Comparison of ENCODE assay signal across 5 worm cellular contexts in the genomic region with DNA sequence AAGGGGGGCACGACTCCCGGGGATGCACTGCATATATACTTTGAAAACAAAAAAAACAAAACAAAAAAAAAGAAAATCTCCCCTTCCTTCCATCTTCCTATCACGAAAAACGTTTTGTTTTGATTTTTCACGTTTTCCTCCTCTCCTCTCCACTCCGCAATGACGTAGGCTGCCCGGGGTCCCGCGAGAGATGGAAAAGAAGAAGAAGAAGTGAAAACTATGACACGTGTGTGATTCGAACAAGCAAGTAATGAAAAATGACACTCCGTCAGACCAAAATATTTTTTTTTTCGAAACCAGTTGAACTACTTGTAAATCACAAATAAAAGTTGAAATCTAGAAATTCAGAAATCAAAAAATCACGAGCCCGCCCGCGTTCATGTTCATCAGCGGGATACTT.
TF ChIP-seq lines count a peak whose summit lies in the region.

No protein-coding gene starts in this region.

TF ChIP-seq in whole organism, L1 larva, 84 proteins besides CTCF, POLR2A, EP300 and RAD21 (continues in another document):
- TF ChIP-seq nhr-85 (tag; lab: Kevin White, UChicago) (no peak), fkh-8 (tag; optimal IDR thresholded peaks at IDR 0.05; lab: Kevin White, UChicago) (no peak), egl-27 (tag; optimal IDR thresholded peaks at IDR 0.05; lab: Kevin White, UChicago) (no peak), tlp-1 (tag; optimal IDR thresholded peaks at IDR 0.05; lab: Kevin White, UChicago) (no peak), pqm-1 (tag; optimal IDR thresholded peaks at IDR 0.05; lab: Kevin White, UChicago) (no peak), efl-1 (optimal IDR thresholded peaks at IDR 0.05; lab: Kevin White, UChicago) (peak in 1 of 2 experiments; percentile 15), efl-1 (GFP tag; optimal IDR thresholded peaks at IDR 0.05 in 1 of 2; lab: Kevin White, UChicago) (peak in 1 of 2 experiments; percentile 80), nhr-90 (tag; optimal IDR thresholded peaks at IDR 0.05; lab: Kevin White, UChicago; ENCODE audit: poor library complexity) (no peak), zag-1 (tag; optimal IDR thresholded peaks at IDR 0.05; lab: Kevin White, UChicago) (no peak), hlh-4 (tag; optimal IDR thresholded peaks at IDR 0.05; lab: Kevin White, UChicago) (no peak), blmp-1 (tag; optimal IDR thresholded peaks at IDR 0.05; lab: Kevin White, UChicago) (peak; percentile 84), lin-14 (GFP tag; optimal IDR thresholded peaks at IDR 0.05; lab: Kevin White, UChicago) (peak; percentile 82), jun-1 (tag; optimal IDR thresholded peaks at IDR 0.05; lab: Kevin White, UChicago) (no peak), unc-30 (tag; optimal IDR thresholded peaks at IDR 0.05; lab: Kevin White, UChicago) (no peak), mef-2 (tag; optimal IDR thresholded peaks at IDR 0.05; lab: Kevin White, UChicago) (no peak), sox-4 (tag; optimal IDR thresholded peaks at IDR 0.05; lab: Kevin White, UChicago) (no peak), nhr-84 (tag; optimal IDR thresholded peaks at IDR 0.05; lab: Kevin White, UChicago) (no peak), rnt-1 (tag; optimal IDR thresholded peaks at IDR 0.05; lab: Kevin White, UChicago) (peak; percentile 56)

TF ChIP-seq in whole organism, L2 larva, 48 proteins besides CTCF, POLR2A, EP300 and RAD21 (continues in another document):
- TF ChIP-seq ZK546.5 (tag; optimal IDR thresholded peaks at IDR 0.05; lab: Kevin White, UChicago) (no peak), mab-5 (tag; optimal IDR thresholded peaks at IDR 0.05; lab: Kevin White, UChicago) (peak; percentile 35), egl-27 (tag; optimal IDR thresholded peaks at IDR 0.05; lab: Kevin White, UChicago) (no peak), nhr-11 (tag; optimal IDR thresholded peaks at IDR 0.05; lab: Kevin White, UChicago) (no peak), lin-39 (tag; optimal IDR thresholded peaks at IDR 0.05; lab: Kevin White, UChicago) (no peak), sma-3 (GFP tag; optimal IDR thresholded peaks at IDR 0.05; lab: Kevin White, UChicago) (no peak), unc-62 (GFP tag; optimal IDR thresholded peaks at IDR 0.05; lab: Kevin White, UChicago) (no peak), ceh-82 (tag; optimal IDR thresholded peaks at IDR 0.05; lab: Kevin White, UChicago) (no peak), sma-9 (GFP tag; optimal IDR thresholded peaks at IDR 0.05; lab: Kevin White, UChicago) (peak; percentile 23), sma-9 (tag; optimal IDR thresholded peaks at IDR 0.05; lab: Kevin White, UChicago) (no peak), ztf-4 (tag; optimal IDR thresholded peaks at IDR 0.05; lab: Kevin White, UChicago) (no peak), R02D3.7 (tag; optimal IDR thresholded peaks at IDR 0.05; lab: Kevin White, UChicago) (no peak), unc-55 (GFP tag; optimal IDR thresholded peaks at IDR 0.05; lab: Kevin White, UChicago) (no peak), zag-1 (tag; optimal IDR thresholded peaks at IDR 0.05; lab: Kevin White, UChicago) (no peak), nhr-129 (tag; optimal IDR thresholded peaks at IDR 0.05; lab: Kevin White, UChicago) (peak; percentile 33), unc-39 (tag; optimal IDR thresholded peaks at IDR 0.05; lab: Kevin White, UChicago) (no peak), gmeb-1 (tag; optimal IDR thresholded peaks at IDR 0.05; lab: Kevin White, UChicago) (no peak), skn-1 (tag; optimal IDR thresholded peaks at IDR 0.05; lab: Kevin White, UChicago) (no peak), F13H6.1 (tag; optimal IDR thresholded peaks at IDR 0.05; lab: Kevin White, UChicago) (peak; percentile 10)

TF ChIP-seq in whole organism, L3 larva, 47 proteins besides CTCF, POLR2A, EP300 and RAD21:
- no peak for TF ChIP-seq nhr-43 (tag; optimal IDR thresholded peaks at IDR 0.05; lab: Kevin White, UChicago; ENCODE audit: poor library complexity, severe bottlenecking)
- TF ChIP-seq nfya-1 (tag; optimal IDR thresholded peaks at IDR 0.05; lab: Kevin White, UChicago; ENCODE audit: insufficient read depth): peak; percentile 39
- no peak for TF ChIP-seq eor-1 (tag; optimal IDR thresholded peaks at IDR 0.05; lab: Kevin White, UChicago)
- no peak for TF ChIP-seq nhr-25 (tag; optimal IDR thresholded peaks at IDR 0.05; lab: Kevin White, UChicago)
- TF ChIP-seq mdl-1 (tag; optimal IDR thresholded peaks at IDR 0.05; lab: Kevin White, UChicago): peak; percentile 32
- TF ChIP-seq elt-3 (tag; optimal IDR thresholded peaks at IDR 0.05; lab: Kevin White, UChicago): no peak

TF ChIP-seq in whole organism, L4 larva, 104 proteins besides CTCF, POLR2A, EP300 and RAD21:
- TF ChIP-seq tag-97 (GFP tag; IDR thresholded peaks at IDR 0.05; lab: Robert Waterston, UW) (no peak), spr-1 (tag; optimal IDR thresholded peaks at IDR 0.05; lab: Kevin White, UChicago) (no peak), lin-13 (GFP tag; optimal IDR thresholded peaks at IDR 0.05; lab: Kevin White, UChicago) (no peak), daf-16 (GFP tag; optimal IDR thresholded peaks at IDR 0.05; lab: Kevin White, UChicago) (peak in 1 of 2 experiments; percentile 63), daf-16 (tag; optimal IDR thresholded peaks at IDR 0.05; lab: Kevin White, UChicago) (no peak), hlh-30 (tag; optimal IDR thresholded peaks at IDR 0.05; lab: Kevin White, UChicago; ENCODE audit: insufficient read depth) (peak; percentile 51), daf-8 (GFP tag; IDR thresholded peaks at IDR 0.05; lab: Robert Waterston, UW) (no peak), hlh-11 (tag; optimal IDR thresholded peaks at IDR 0.05; lab: Kevin White, UChicago) (peak; percentile 38), arid-1 (GFP tag; conservative IDR thresholded peaks at IDR 0.05; lab: Robert Waterston, UW) (no peak), ceh-20 (GFP tag; IDR thresholded peaks at IDR 0.05; lab: Robert Waterston, UW) (peak; percentile 30; the same call in 1 of the 2 replicates), nhr-48 (tag; optimal IDR thresholded peaks at IDR 0.05; lab: Kevin White, UChicago) (no peak), lin-38 (GFP tag; IDR thresholded peaks at IDR 0.05; lab: Robert Waterston, UW) (no peak), unc-62 (GFP tag; optimal IDR thresholded peaks at IDR 0.05 in 1 of 2; lab: Kevin White, UChicago) (peak in 1 of 2 experiments; percentile 74), unc-62 (tag; optimal IDR thresholded peaks at IDR 0.05; lab: Kevin White, UChicago) (no peak), mdl-1 (tag; optimal IDR thresholded peaks at IDR 0.05; lab: Kevin White, UChicago) (peak in 1 of 2 experiments; percentile 73), rbr-2 (tag; optimal IDR thresholded peaks at IDR 0.05; lab: Kevin White, UChicago) (peak; percentile 3), ZK337.2 (GFP tag; IDR thresholded peaks at IDR 0.05; lab: Robert Waterston, UW) (no peak), nhr-28 (tag; optimal IDR thresholded peaks at IDR 0.05; lab: Kevin White, UChicago) (no peak), hif-1 (tag; optimal IDR thresholded peaks at IDR 0.05; lab: Kevin White, UChicago) (peak in 1 of 2 experiments; percentile 71)

TF ChIP-seq in whole organism, late embryonic, 69 proteins besides CTCF, POLR2A, EP300 and RAD21:
- TF ChIP-seq ceh-6 (GFP tag; optimal IDR thresholded peaks at IDR 0.05; lab: Kevin White, UChicago) (no peak), unc-55 (GFP tag; optimal IDR thresholded peaks at IDR 0.05; lab: Kevin White, UChicago) (peak; percentile 37), ceh-18 (tag; optimal IDR thresholded peaks at IDR 0.05; lab: Kevin White, UChicago) (peak; percentile 21)
TF ChIP-seq in whole organism, late embryonic: peak in this region for 2.
